Worm (Caenorhabditis elegans) whole organism, young adult: ENCODE data around the gene rip-1.

Experiments
- C06A6.2 ChIP-seq: fragments of 200-800 bp; sonication (Bioruptor generic); conservative IDR thresholded peaks from 2 replicates; pipeline ENCODE4 v1.3.6; 2022; ENCODE audit warnings: missing genetic modification characterization, missing compliant biosample characterization
- C17E4.6 ChIP-seq: fragments of 200-800 bp; sonication (Bioruptor generic); IDR thresholded peaks from 2 replicates; pipeline ENCODE4 v1.3.6; 2022; ENCODE audit warnings: missing genetic modification reagents, missing genetic modification characterization, missing compliant biosample characterization
- T26A5.8 ChIP-seq: sonication (generic microtip); optimal IDR thresholded peaks from 2 replicates; lab custom pipeline; 2016; ENCODE audit warnings: missing genetic modification characterization, missing compliant biosample characterization
- ZK185.1 ChIP-seq: sonication (generic microtip); optimal IDR thresholded peaks from 2 replicates; lab custom pipeline; 2016; ENCODE audit warnings: mild to moderate bottlenecking, missing genetic modification characterization, missing compliant biosample characterization; ENCODE audit not compliant: poor library complexity, severe bottlenecking
- ama-1 ChIP-seq, 3 experiments: fragments of 150-350 bp in 1 of 3; sonication (generic microtip) in 2 of 3; optimal IDR thresholded peaks; 2 replicates each; lab custom pipeline; 2014 to 2018; ENCODE audit warnings: missing biosample characterization in 2 of 3, missing genetic modification characterization in 2 of 3, missing genetic modification reagents in 2 of 3
- ceh-91 ChIP-seq: fragments of 200-800 bp; sonication (Bioruptor generic); IDR thresholded peaks from 2 replicates; pipeline ENCODE4 v1.3.6; 2022; ENCODE audit warnings: missing genetic modification reagents, missing genetic modification characterization, missing compliant biosample characterization
- chd-7 ChIP-seq: sonication (generic microtip); optimal IDR thresholded peaks from 2 replicates; lab custom pipeline; 2016; ENCODE audit warnings: mild to moderate bottlenecking, missing genetic modification characterization, moderate library complexity, missing compliant biosample characterization
- lag-1 ChIP-seq: fragments of 200-800 bp; sonication (Bioruptor generic); IDR thresholded peaks from 2 replicates; pipeline ENCODE4 v1.3.6; 2022; ENCODE audit warnings: missing genetic modification reagents, missing genetic modification characterization, missing compliant biosample characterization
- let-607 ChIP-seq, 2 experiments: fragments of 200-800 bp in 1 of 2; sonication (Bioruptor generic) in 1 of 2; sonication (generic microtip) in 1 of 2; optimal IDR thresholded peaks; 2 replicates each; lab custom pipeline; 2016 to 2018; ENCODE audit warnings: mild to moderate bottlenecking in 2 of 2, missing compliant biosample characterization in 2 of 2, missing genetic modification characterization in 2 of 2, moderate library complexity in 2 of 2, missing genotype in 1 of 2
- lin-35 ChIP-seq, 3 experiments: fragments of 150-350 bp in 2 of 3; sonication (generic microtip) in 1 of 3; optimal IDR thresholded peaks; 2 replicates each; lab custom pipeline; 2014 to 2018; ENCODE audit warnings: missing biosample characterization in 3 of 3, missing genetic modification characterization in 3 of 3, missing genetic modification reagents in 3 of 3
- nfya-1 ChIP-seq: sonication (generic microtip); optimal IDR thresholded peaks from 2 replicates; lab custom pipeline; 2017; ENCODE audit warnings: antibody characterized with exemption, missing compliant biosample characterization, missing genetic modification characterization, borderline replicate concordance; ENCODE audit not compliant: insufficient read depth
- rpc-1 ChIP-seq, 2 experiments: fragments of 150-350 bp in 1 of 2; sonication (generic microtip) in 1 of 2; optimal IDR thresholded peaks; 2 replicates each; lab custom pipeline; 2014 to 2018; ENCODE audit warnings: missing biosample characterization in 1 of 2, missing genetic modification characterization in 1 of 2, missing genetic modification reagents in 1 of 2, missing genotype in 1 of 2
- unc-130 ChIP-seq: sonication (generic microtip); optimal IDR thresholded peaks from 2 replicates; lab custom pipeline; 2016; ENCODE audit warnings: missing genetic modification reagents, missing genetic modification characterization, missing compliant biosample characterization
- ztf-6 ChIP-seq: fragments of 200-800 bp; sonication (Bioruptor generic); IDR thresholded peaks from 2 replicates; pipeline ENCODE4 v1.3.6; 2022; ENCODE audit warnings: missing genetic modification reagents, missing genetic modification characterization, missing compliant biosample characterization

DNA sequence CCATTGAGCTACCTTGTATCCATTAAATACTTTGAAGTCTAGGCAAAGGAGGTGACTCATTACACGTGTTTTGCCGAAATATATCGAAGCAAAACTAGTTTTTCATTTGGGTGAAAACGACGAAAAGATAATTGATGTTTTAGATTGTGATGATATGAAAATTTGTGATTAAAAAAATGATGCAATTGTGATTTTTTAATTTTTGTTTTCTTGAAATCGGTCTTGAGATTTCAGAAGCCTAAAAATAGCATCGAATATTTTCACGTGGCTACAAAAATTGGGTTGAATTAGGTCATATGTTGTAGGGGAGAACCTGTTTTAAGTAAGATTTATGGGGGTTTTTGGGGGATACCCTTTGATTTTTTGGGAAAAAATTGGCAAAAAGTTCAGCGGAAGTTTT, 32.0 kb upstream of the rip-1 start:
- TF ChIP-seq ceh-91 (GFP tag; lab: Robert Waterston, UW) (no peak), chd-7 (tag; lab: Kevin White, UChicago) (no peak), C17E4.6 (GFP tag; lab: Robert Waterston, UW) (no peak), ama-1 (optimal IDR thresholded peaks at IDR 0.05; lab: Kevin White, UChicago) (no peak), ama-1 (GFP tag; optimal IDR thresholded peaks at IDR 0.05; lab: Kevin White, UChicago) (no peak), nfya-1 (tag; lab: Kevin White, UChicago) (no peak), lag-1 (GFP tag; lab: Robert Waterston, UW) (no peak), lin-35 (GFP tag; optimal IDR thresholded peaks at IDR 0.05; lab: Kevin White, UChicago) (no peak), rpc-1 (optimal IDR thresholded peaks at IDR 0.05; lab: Kevin White, UChicago) (no peak), rpc-1 (tag; optimal IDR thresholded peaks at IDR 0.05; lab: Kevin White, UChicago) (no peak), ztf-6 (GFP tag; lab: Robert Waterston, UW) (no peak), unc-130 (GFP tag; lab: Kevin White, UChicago) (no peak), ZK185.1 (tag; lab: Kevin White, UChicago) (no peak), C06A6.2 (GFP tag; lab: Robert Waterston, UW) (no peak), let-607 (tag; optimal IDR thresholded peaks at IDR 0.05; lab: Kevin White, UChicago) (no peak), T26A5.8 (tag; lab: Kevin White, UChicago) (no peak)
